Worm (Caenorhabditis elegans): ENCODE results near the gene Y41D4A.6.

DNA sequence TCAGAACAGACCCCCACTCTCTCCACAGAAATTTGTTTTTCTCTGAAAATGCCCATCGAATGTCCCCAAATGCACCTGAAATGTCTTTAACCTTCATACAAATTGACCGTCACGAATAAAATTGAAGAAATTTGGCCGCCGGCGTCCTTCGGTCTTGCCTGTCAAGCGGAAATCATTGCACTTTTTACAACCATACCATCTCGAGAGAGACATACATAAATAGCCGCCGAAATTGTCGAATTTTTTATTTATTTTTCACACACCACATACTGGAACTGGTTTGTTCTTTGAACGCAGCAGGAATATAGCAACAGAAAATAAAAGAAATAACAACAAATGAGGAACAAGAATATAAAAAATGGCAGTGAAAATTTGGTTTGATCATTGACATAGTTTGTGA is 29.6 kb downstream of the Y41D4A.6 start:
- peak; percentile 14 for TF ChIP-seq nhr-23 (tag; optimal IDR thresholded peaks at IDR 0.05)
- TF ChIP-seq ceh-28 (tag; optimal IDR thresholded peaks at IDR 0.05), result no peak
- TF ChIP-seq daf-12 (tag; optimal IDR thresholded peaks at IDR 0.05), result no peak
- no peak for TF ChIP-seq ceh-16 (tag; optimal IDR thresholded peaks at IDR 0.05)
- TF ChIP-seq lin-39 (tag; optimal IDR thresholded peaks at IDR 0.05), result no peak
- no peak for TF ChIP-seq fos-1 (tag; optimal IDR thresholded peaks at IDR 0.05)
- no peak for TF ChIP-seq nhr-77 (tag; optimal IDR thresholded peaks at IDR 0.05)
- no peak for TF ChIP-seq ztf-11 (tag; optimal IDR thresholded peaks at IDR 0.05)
- no peak for TF ChIP-seq nhr-237 (tag; optimal IDR thresholded peaks at IDR 0.05)
- no peak for TF ChIP-seq nhr-12 (tag; optimal IDR thresholded peaks at IDR 0.05)
- TF ChIP-seq jun-1 (tag; optimal IDR thresholded peaks at IDR 0.05), result no peak
- no peak for TF ChIP-seq ZK546.5 (tag; optimal IDR thresholded peaks at IDR 0.05)
- TF ChIP-seq elt-2 (tag; optimal IDR thresholded peaks at IDR 0.05), result no peak
- no peak for TF ChIP-seq ama-1 (optimal IDR thresholded peaks at IDR 0.05)

Data from whole organism, L3 larva.